Worm (Caenorhabditis elegans) whole organism, young adult: ENCODE results near the gene E02H4.4.

Experiments
- B0019.2 ChIP-seq: fragments of 200-800 bp; sonication (Bioruptor generic); conservative IDR thresholded peaks from 2 replicates; pipeline ENCODE4 v1.3.6; 2022; ENCODE audit warnings: missing genetic modification reagents, missing genetic modification characterization, missing compliant biosample characterization
- F22D6.2 ChIP-seq: sonication (generic microtip); optimal IDR thresholded peaks from 2 replicates; lab custom pipeline; 2016; ENCODE audit warnings: mild to moderate bottlenecking, missing genetic modification characterization, missing compliant biosample characterization
- F23B12.7 ChIP-seq: sonication (generic microtip); optimal IDR thresholded peaks from 2 replicates; lab custom pipeline; 2017; ENCODE audit warnings: missing genetic modification characterization, mild to moderate bottlenecking, missing compliant biosample characterization, antibody characterized with exemption, moderate library complexity; ENCODE audit not compliant: insufficient read depth
- F33H1.4 ChIP-seq: fragments of 200-800 bp; sonication (Bioruptor generic); IDR thresholded peaks from 2 replicates; pipeline ENCODE4 v1.3.6; 2022; ENCODE audit warnings: missing genetic modification reagents, missing genetic modification characterization, missing compliant biosample characterization
- F37B4.10 ChIP-seq: fragments of 200-800 bp; sonication (Bioruptor generic); IDR thresholded peaks from 2 replicates; pipeline ENCODE4 v1.3.6; 2022; ENCODE audit warnings: missing genetic modification characterization, missing compliant biosample characterization
- F39B2.1 ChIP-seq: fragments of 200-800 bp; sonication (Bioruptor generic); IDR thresholded peaks from 2 replicates; pipeline ENCODE4 v1.3.6; 2022; ENCODE audit warnings: missing genetic modification reagents, missing genetic modification characterization, missing compliant biosample characterization
- F49E8.2 ChIP-seq: sonication (generic microtip); optimal IDR thresholded peaks from 3 replicates; lab custom pipeline; 2017; ENCODE audit warnings: missing genetic modification characterization, mild to moderate bottlenecking, missing compliant biosample characterization, antibody characterized with exemption, moderate library complexity; ENCODE audit not compliant: insufficient read depth
- F52B5.7 ChIP-seq: sonication (generic microtip); optimal IDR thresholded peaks from 2 replicates; lab custom pipeline; 2016; ENCODE audit warnings: mild to moderate bottlenecking, missing genetic modification characterization, missing compliant biosample characterization
- F55B11.4 ChIP-seq: sonication (generic microtip); optimal IDR thresholded peaks from 2 replicates; lab custom pipeline; 2016; ENCODE audit warnings: missing compliant biosample characterization, missing genetic modification characterization, borderline replicate concordance; ENCODE audit not compliant: insufficient read depth
- F57C9.4 ChIP-seq: sonication (generic microtip); optimal IDR thresholded peaks from 2 replicates; lab custom pipeline; 2017; ENCODE audit warnings: mild to moderate bottlenecking, missing genetic modification characterization, missing compliant biosample characterization
- K12H6.12 ChIP-seq: fragments of 200-800 bp; sonication (Bioruptor generic); optimal IDR thresholded peaks from 2 replicates; lab custom pipeline; 2018; ENCODE audit warnings: mild to moderate bottlenecking, missing genetic modification characterization, missing compliant biosample characterization
- T07F8.4 ChIP-seq: sonication (generic microtip); optimal IDR thresholded peaks from 2 replicates; lab custom pipeline; 2016; ENCODE audit warnings: mild to moderate bottlenecking, missing genetic modification characterization, moderate library complexity, missing compliant biosample characterization
- Y53F4B.3 ChIP-seq: fragments of 200-800 bp; sonication (Bioruptor generic); IDR thresholded peaks from 2 replicates; pipeline ENCODE4 v1.3.6; 2022; ENCODE audit warnings: missing genetic modification reagents, missing genetic modification characterization, missing compliant biosample characterization
- Y79H2A.3 ChIP-seq: fragments of 200-800 bp; sonication (Bioruptor generic); conservative IDR thresholded peaks from 2 replicates; pipeline ENCODE4 v1.3.6; 2022; ENCODE audit warnings: missing genetic modification reagents, missing genetic modification characterization, missing compliant biosample characterization
- ZK185.1 ChIP-seq: sonication (generic microtip); optimal IDR thresholded peaks from 2 replicates; lab custom pipeline; 2016; ENCODE audit warnings: mild to moderate bottlenecking, missing genetic modification characterization, missing compliant biosample characterization; ENCODE audit not compliant: poor library complexity, severe bottlenecking
- akir-1 ChIP-seq: fragments of 200-800 bp; sonication (Bioruptor generic); optimal IDR thresholded peaks from 2 replicates; lab custom pipeline; 2018; ENCODE audit warnings: mild to moderate bottlenecking, missing genetic modification characterization, moderate library complexity, missing compliant biosample characterization
- ama-1 ChIP-seq, 3 experiments: fragments of 150-350 bp in 1 of 3; sonication (generic microtip) in 2 of 3; optimal IDR thresholded peaks; 2 replicates each; lab custom pipeline; 2014 to 2018; ENCODE audit warnings: missing biosample characterization in 2 of 3, missing genetic modification characterization in 2 of 3, missing genetic modification reagents in 2 of 3
- atf-7 ChIP-seq: sonication (generic microtip); optimal IDR thresholded peaks from 2 replicates; lab custom pipeline; 2017; ENCODE audit warnings: mild to moderate bottlenecking, missing genetic modification characterization, missing compliant biosample characterization
- attf-3 ChIP-seq: fragments of 200-800 bp; sonication (Bioruptor generic); conservative IDR thresholded peaks from 2 replicates; pipeline ENCODE4 v1.3.6; 2022; ENCODE audit warnings: missing genetic modification reagents, missing genetic modification characterization, missing compliant biosample characterization
- bed-1 ChIP-seq: fragments of 200-800 bp; sonication (Bioruptor generic); IDR thresholded peaks from 2 replicates; pipeline ENCODE4 v1.3.6; 2022; ENCODE audit warnings: missing genetic modification reagents, missing genetic modification characterization, missing compliant biosample characterization
- cebp-2 ChIP-seq: fragments of 200-800 bp; sonication (Bioruptor generic); IDR thresholded peaks from 2 replicates; pipeline ENCODE4 v1.3.6; 2022; ENCODE audit warnings: missing genetic modification characterization, missing compliant biosample characterization
- ceh-100 ChIP-seq: fragments of 200-800 bp; sonication (Bioruptor generic); IDR thresholded peaks from 2 replicates; pipeline ENCODE4 v1.3.6; 2022; ENCODE audit warnings: missing genetic modification reagents, missing genetic modification characterization, missing compliant biosample characterization
- ceh-40 ChIP-seq: fragments of 200-800 bp; sonication (Bioruptor generic); IDR thresholded peaks from 2 replicates; pipeline ENCODE4 v1.3.6; 2022; ENCODE audit warnings: missing genetic modification characterization, missing compliant biosample characterization
- ceh-91 ChIP-seq: fragments of 200-800 bp; sonication (Bioruptor generic); IDR thresholded peaks from 2 replicates; pipeline ENCODE4 v1.3.6; 2022; ENCODE audit warnings: missing genetic modification reagents, missing genetic modification characterization, missing compliant biosample characterization
- chd-7 ChIP-seq: sonication (generic microtip); optimal IDR thresholded peaks from 2 replicates; lab custom pipeline; 2016; ENCODE audit warnings: mild to moderate bottlenecking, missing genetic modification characterization, moderate library complexity, missing compliant biosample characterization
- die-1 ChIP-seq: sonication (generic microtip); optimal IDR thresholded peaks from 2 replicates; lab custom pipeline; 2016; ENCODE audit warnings: missing genotype, mild to moderate bottlenecking, missing genetic modification characterization, missing compliant biosample characterization
- dpl-1 ChIP-seq: fragments of 150-350 bp; optimal IDR thresholded peaks from 2 replicates; lab custom pipeline; 2014; ENCODE audit warnings: missing biosample characterization, missing genetic modification reagents, missing genetic modification characterization
- egrh-3 ChIP-seq: fragments of 200-800 bp; sonication (Bioruptor generic); IDR thresholded peaks from 2 replicates; pipeline ENCODE4 v1.3.6; 2022; ENCODE audit warnings: missing genetic modification reagents, missing genetic modification characterization, missing compliant biosample characterization
- ets-4 ChIP-seq: fragments of 200-800 bp; sonication (Bioruptor generic); optimal IDR thresholded peaks from 2 replicates; lab custom pipeline; 2018; ENCODE audit warnings: mild to moderate bottlenecking, missing genetic modification characterization, missing compliant biosample characterization
- gei-17 ChIP-seq: fragments of 200-800 bp; sonication (Bioruptor generic); optimal IDR thresholded peaks from 2 replicates; lab custom pipeline; 2018; ENCODE audit warnings: mild to moderate bottlenecking, missing genetic modification characterization, missing compliant biosample characterization
- hmg-20 ChIP-seq: fragments of 200-800 bp; sonication (Bioruptor generic); IDR thresholded peaks from 2 replicates; pipeline ENCODE4 v1.3.6; 2022; ENCODE audit warnings: missing genetic modification reagents, missing genetic modification characterization, missing compliant biosample characterization
- lag-1 ChIP-seq: fragments of 200-800 bp; sonication (Bioruptor generic); IDR thresholded peaks from 2 replicates; pipeline ENCODE4 v1.3.6; 2022; ENCODE audit warnings: missing genetic modification reagents, missing genetic modification characterization, missing compliant biosample characterization
- lin-40 ChIP-seq: sonication (generic microtip); optimal IDR thresholded peaks from 2 replicates; lab custom pipeline; 2016; ENCODE audit warnings: missing genetic modification characterization, mild to moderate bottlenecking, missing compliant biosample characterization, missing genotype, missing genetic modification reagents
- madf-6 ChIP-seq: fragments of 200-800 bp; sonication (Bioruptor generic); IDR thresholded peaks from 2 replicates; pipeline ENCODE4 v1.3.6; 2022; ENCODE audit warnings: missing genetic modification reagents, missing genetic modification characterization, missing compliant biosample characterization
- mxl-1 ChIP-seq: sonication (generic microtip); optimal IDR thresholded peaks from 2 replicates; lab custom pipeline; 2016; ENCODE audit warnings: missing genetic modification characterization, missing compliant biosample characterization
- nfyb-1 ChIP-seq: fragments of 200-800 bp; sonication (Bioruptor generic); IDR thresholded peaks from 2 replicates; pipeline ENCODE4 v1.3.6; 2022; ENCODE audit warnings: missing genetic modification reagents, missing genetic modification characterization, missing compliant biosample characterization
- nhr-120 ChIP-seq: fragments of 200-800 bp; sonication (Bioruptor generic); IDR thresholded peaks from 2 replicates; pipeline ENCODE4 v1.3.6; 2022; ENCODE audit warnings: missing genetic modification characterization, missing compliant biosample characterization
- nhr-90 ChIP-seq: sonication (generic microtip); optimal IDR thresholded peaks from 2 replicates; lab custom pipeline; 2016; ENCODE audit warnings: missing genotype, mild to moderate bottlenecking, missing genetic modification characterization, missing compliant biosample characterization
- sdz-38 ChIP-seq: sonication (generic microtip); optimal IDR thresholded peaks from 2 replicates; lab custom pipeline; 2016; ENCODE audit warnings: missing genotype, missing genetic modification characterization, missing compliant biosample characterization
- sea-2 ChIP-seq: fragments of 200-800 bp; sonication (Bioruptor generic); IDR thresholded peaks from 2 replicates; pipeline ENCODE4 v1.3.6; 2022; ENCODE audit warnings: missing genetic modification characterization, missing compliant biosample characterization
- snpc-3.4 ChIP-seq: sonication (generic microtip); optimal IDR thresholded peaks from 2 replicates; lab custom pipeline; 2017; ENCODE audit warnings: missing genetic modification characterization, mild to moderate bottlenecking, missing compliant biosample characterization, antibody characterized with exemption, moderate library complexity, missing genotype, missing genetic modification reagents
- snpc-4 ChIP-seq, 5 experiments: fragments of 150-350 bp in 1 of 5; sonication (generic microtip) in 4 of 5; optimal IDR thresholded peaks; 2 replicates each; lab custom pipeline; 2014 to 2018; ENCODE audit warnings: missing genetic modification characterization in 5 of 5, missing biosample characterization in 3 of 5, antibody characterized with exemption in 2 of 5, mild to moderate bottlenecking in 2 of 5, missing compliant biosample characterization in 2 of 5, missing genotype in 2 of 5, moderate library complexity in 2 of 5, missing genetic modification reagents in 1 of 5
- unc-130 ChIP-seq: sonication (generic microtip); optimal IDR thresholded peaks from 2 replicates; lab custom pipeline; 2016; ENCODE audit warnings: missing genetic modification reagents, missing genetic modification characterization, missing compliant biosample characterization
- zfh-2 ChIP-seq: fragments of 200-800 bp; sonication (Bioruptor generic); conservative IDR thresholded peaks from 2 replicates; pipeline ENCODE4 v1.3.6; 2022; ENCODE audit warnings: missing genetic modification reagents, missing genetic modification characterization, missing compliant biosample characterization
- zim-3 ChIP-seq: sonication (generic microtip); optimal IDR thresholded peaks from 2 replicates; lab custom pipeline; 2017; ENCODE audit warnings: mild to moderate bottlenecking, missing genetic modification characterization, moderate library complexity, missing compliant biosample characterization
- ztf-18 ChIP-seq: sonication (generic microtip); optimal IDR thresholded peaks from 2 replicates; lab custom pipeline; 2016; ENCODE audit warnings: missing genotype, mild to moderate bottlenecking, missing genetic modification characterization, missing compliant biosample characterization
- ztf-22 ChIP-seq: fragments of 200-800 bp; sonication (Bioruptor generic); optimal IDR thresholded peaks from 2 replicates; lab custom pipeline; 2018; ENCODE audit warnings: mild to moderate bottlenecking, missing genetic modification characterization, moderate library complexity, missing compliant biosample characterization
- ztf-25 ChIP-seq: fragments of 200-800 bp; sonication (Bioruptor generic); IDR thresholded peaks from 2 replicates; pipeline ENCODE4 v1.3.6; 2022; ENCODE audit warnings: missing genetic modification reagents, missing genetic modification characterization, missing compliant biosample characterization

The E02H4.4 gene

ce11 chrX:14228764-14229163 is 29.0 kb upstream of the E02H4.4 start (continued):
- TF ChIP-seq chd-7 (tag; lab: Kevin White, UChicago) (peak; percentile 53), B0019.2 (GFP tag; lab: Robert Waterston, UW) (no peak), madf-6 (no peak), zfh-2 (GFP tag; lab: Robert Waterston, UW) (no peak), K12H6.12 (tag; lab: Kevin White, UChicago) (no peak), akir-1 (no peak), lag-1 (GFP tag; lab: Robert Waterston, UW) (no peak), snpc-3.4 (tag; lab: Kevin White, UChicago) (peak; percentile 77), ceh-40 (GFP tag; lab: Robert Waterston, UW) (no peak), bed-1 (GFP tag; lab: Robert Waterston, UW) (no peak), ztf-22 (GFP tag; lab: Kevin White, UChicago) (no peak), nhr-120 (no peak), die-1 (tag; lab: Kevin White, UChicago) (peak; percentile 84), dpl-1 (GFP tag; lab: Kevin White, UChicago) (no peak), Y79H2A.3 (GFP tag; lab: Robert Waterston, UW) (no peak), T07F8.4 (tag; lab: Kevin White, UChicago) (peak; percentile 8), F52B5.7 (tag; lab: Kevin White, UChicago) (no peak), F57C9.4 (tag; lab: Kevin White, UChicago) (no peak), F22D6.2 (tag; lab: Kevin White, UChicago) (no peak), ztf-25 (GFP tag; lab: Robert Waterston, UW) (peak; percentile 81), ZK185.1 (tag; lab: Kevin White, UChicago) (peak; percentile 68), sdz-38 (tag; lab: Kevin White, UChicago) (no peak), F37B4.10 (GFP tag; lab: Robert Waterston, UW) (no peak), ama-1 (optimal IDR thresholded peaks at IDR 0.05; lab: Kevin White, UChicago) (no peak), ama-1 (GFP tag; optimal IDR thresholded peaks at IDR 0.05; lab: Kevin White, UChicago) (peak in 1 of 2 experiments; percentile 27), atf-7 (tag; lab: Kevin White, UChicago) (no peak), F55B11.4 (tag; lab: Kevin White, UChicago) (no peak), F39B2.1 (no peak), nfyb-1 (GFP tag; lab: Robert Waterston, UW) (peak; percentile 48), egrh-3 (GFP tag; lab: Robert Waterston, UW) (no peak), ceh-91 (GFP tag; lab: Robert Waterston, UW) (no peak), mxl-1 (tag; lab: Kevin White, UChicago) (peak; percentile 40), F23B12.7 (peak; percentile 28), Y53F4B.3 (GFP tag; lab: Robert Waterston, UW) (no peak), hmg-20 (GFP tag; lab: Robert Waterston, UW) (no peak), ceh-100 (GFP tag; lab: Robert Waterston, UW) (no peak), F33H1.4 (GFP tag; lab: Robert Waterston, UW) (no peak), sea-2 (0 out of 2 replicates have a peak, but pooled peaks have one; percentile 21), nhr-90 (tag; lab: Kevin White, UChicago) (peak; percentile 88), lin-40 (tag; lab: Kevin White, UChicago) (no peak), attf-3 (GFP tag; lab: Robert Waterston, UW) (no peak), unc-130 (no peak), snpc-4 (GFP tag; optimal IDR thresholded peaks at IDR 0.05; lab: Kevin White, UChicago) (peak; percentile 76), snpc-4 (tag; optimal IDR thresholded peaks at IDR 0.05; lab: Kevin White, UChicago) (peak in 2 of 4 experiments; percentile 58 to 77), gei-17 (GFP tag; lab: Kevin White, UChicago) (no peak), F49E8.2 (tag; lab: Kevin White, UChicago) (peak; percentile 3), zim-3 (peak; percentile 2), cebp-2 (0 out of 2 replicates have a peak, but pooled peaks have one; percentile 16), ets-4 (GFP tag; lab: Kevin White, UChicago) (no peak), ztf-18 (tag; lab: Kevin White, UChicago) (peak; percentile 56)
